Fruit fly (Drosophila melanogaster) whole organism, embryonic: ENCODE data around the gene sisA.

Experiments used
- Antp ChIP-seq: fragments of 200-800 bp; sonication (Bioruptor generic); optimal IDR thresholded peaks from 3 replicates; lab custom pipeline; 2016; ENCODE audit warnings: missing biosample characterization, missing genetic modification characterization
- CG1024 ChIP-seq: fragments of 200-800 bp; sonication (Bioruptor generic); IDR thresholded peaks from 2 replicates; pipeline ENCODE4 v1.3.6; 2022; ENCODE audit warnings: missing biosample characterization, missing genetic modification characterization
- CG11504 ChIP-seq: fragments of 200-800 bp; sonication (Bioruptor generic); optimal IDR thresholded peaks from 3 replicates; lab custom pipeline; 2019; ENCODE audit warnings: missing biosample characterization, mild to moderate bottlenecking, missing genetic modification characterization, moderate library complexity
- CG12391 ChIP-seq: fragments of 200-800 bp; sonication (Bioruptor generic); optimal IDR thresholded peaks from 3 replicates; lab custom pipeline; 2018; ENCODE audit warnings: missing biosample characterization, mild to moderate bottlenecking, missing genetic modification characterization, moderate library complexity
- CG12769 ChIP-seq: fragments of 200-800 bp; sonication (Bioruptor generic); optimal IDR thresholded peaks from 2 replicates; lab custom pipeline; 2019; ENCODE audit warnings: missing biosample characterization, mild to moderate bottlenecking, missing genetic modification characterization, moderate library complexity
- CG13424 ChIP-seq: fragments of 200-800 bp; sonication (Bioruptor generic); optimal IDR thresholded peaks from 2 replicates; lab custom pipeline; 2019; ENCODE audit warnings: missing biosample characterization, mild to moderate bottlenecking, missing genetic modification characterization, moderate library complexity
- CG13775 ChIP-seq: fragments of 200-800 bp; sonication (Bioruptor generic); optimal IDR thresholded peaks from 3 replicates; lab custom pipeline; 2017; ENCODE audit warnings: missing biosample characterization, mild to moderate bottlenecking, missing genetic modification characterization
- CG14710 ChIP-seq: fragments of 200-800 bp; sonication (Bioruptor generic); optimal IDR thresholded peaks from 3 replicates; lab custom pipeline; 2019; ENCODE audit warnings: missing biosample characterization, mild to moderate bottlenecking, missing genetic modification characterization, moderate library complexity
- CG1602 ChIP-seq: fragments of 200-800 bp; sonication (Bioruptor generic); optimal IDR thresholded peaks from 3 replicates; lab custom pipeline; 2016; ENCODE audit warnings: missing biosample characterization, missing genetic modification characterization
- CG16815 ChIP-seq: fragments of 200-800 bp; sonication (Bioruptor generic); optimal IDR thresholded peaks from 3 replicates; lab custom pipeline; 2017; ENCODE audit warnings: missing biosample characterization, mild to moderate bottlenecking, missing genetic modification characterization
- CG17361 ChIP-seq: fragments of 200-800 bp; sonication (Bioruptor generic); IDR thresholded peaks from 3 replicates; pipeline ENCODE4 v1.3.6; 2022; ENCODE audit warnings: missing biosample characterization, missing genetic modification characterization
- CG17912 ChIP-seq: fragments of 200-800 bp; sonication (Bioruptor generic); optimal IDR thresholded peaks from 2 replicates; lab custom pipeline; 2018; ENCODE audit warnings: missing biosample characterization, mild to moderate bottlenecking, missing genetic modification characterization
- CG18619 ChIP-seq: fragments of 200-800 bp; sonication (Bioruptor generic); optimal IDR thresholded peaks from 3 replicates; lab custom pipeline; 2017; ENCODE audit warnings: missing biosample characterization, mild to moderate bottlenecking, missing genetic modification characterization
- CG2678 ChIP-seq: fragments of 200-800 bp; sonication (Bioruptor generic); optimal IDR thresholded peaks from 3 replicates; lab custom pipeline; 2019; ENCODE audit warnings: missing biosample characterization, mild to moderate bottlenecking, missing genetic modification characterization, moderate library complexity
- CG30403 ChIP-seq: fragments of 200-800 bp; sonication (Bioruptor generic); optimal IDR thresholded peaks from 3 replicates; lab custom pipeline; 2016; ENCODE audit warnings: missing biosample characterization, missing genetic modification characterization
- CG31388 ChIP-seq: fragments of 200-800 bp; sonication (Bioruptor generic); optimal IDR thresholded peaks from 2 replicates; lab custom pipeline; 2016; ENCODE audit warnings: missing biosample characterization, missing genetic modification characterization
- CG3281 ChIP-seq: fragments of 200-800 bp; sonication (Bioruptor generic); optimal IDR thresholded peaks from 3 replicates; lab custom pipeline; 2017; ENCODE audit warnings: missing biosample characterization, mild to moderate bottlenecking, missing genetic modification characterization
- CG4707 ChIP-seq: fragments of 200-800 bp; sonication (Bioruptor generic); optimal IDR thresholded peaks from 2 replicates; lab custom pipeline; 2018; ENCODE audit warnings: missing biosample characterization, mild to moderate bottlenecking, missing genetic modification characterization, moderate library complexity
- CG4820 ChIP-seq: fragments of 200-800 bp; sonication (Bioruptor generic); optimal IDR thresholded peaks from 3 replicates; lab custom pipeline; 2016; ENCODE audit warnings: missing biosample characterization, missing genetic modification characterization
- CG5180 ChIP-seq: fragments of 200-800 bp; sonication (Bioruptor generic); optimal IDR thresholded peaks from 3 replicates; lab custom pipeline; 2017; ENCODE audit warnings: missing biosample characterization, missing genetic modification characterization, mild to moderate bottlenecking, moderate library complexity, missing genetic modification reagents
- CG6813 ChIP-seq: fragments of 200-800 bp; sonication (Bioruptor generic); optimal IDR thresholded peaks from 2 replicates; lab custom pipeline; 2017; ENCODE audit warnings: missing biosample characterization, missing genetic modification characterization, mild to moderate bottlenecking, moderate library complexity, missing genetic modification reagents
- CG7556 ChIP-seq: fragments of 200-800 bp; sonication (Bioruptor generic); optimal IDR thresholded peaks from 2 replicates; lab custom pipeline; 2017; ENCODE audit warnings: missing biosample characterization, mild to moderate bottlenecking, missing genetic modification characterization
- Dip2 ChIP-seq: fragments of 200-800 bp; sonication (Bioruptor generic); IDR thresholded peaks from 2 replicates; pipeline ENCODE4 v1.3.6; 2022; ENCODE audit warnings: missing biosample characterization, missing genetic modification characterization
- GATAe ChIP-seq: fragments of 200-800 bp; sonication (Bioruptor generic); conservative IDR thresholded peaks from 2 replicates; pipeline ENCODE4 v1.3.6; 2022; ENCODE audit warnings: missing biosample characterization, missing genetic modification characterization
- Hr78 ChIP-seq, 2 experiments: fragments of 200-800 bp in 1 of 2; fragments of >200 bp in 1 of 2; sonication (Bioruptor generic) in 1 of 2; optimal IDR thresholded peaks; 2 replicates each; lab custom pipeline; 2017 to 2019; ENCODE audit warnings: missing biosample characterization in 2 of 2, missing genetic modification characterization in 2 of 2, mild to moderate bottlenecking in 1 of 2, moderate library complexity in 1 of 2
- Med ChIP-seq: fragments of 200-800 bp; sonication (Bioruptor generic); peaks from one replicate; lab custom pipeline; 2016; ENCODE audit warnings: missing biosample characterization, missing genetic modification characterization, mild to moderate bottlenecking, inconsistent platforms, moderate library complexity
- NC2β ChIP-seq: fragments of 200-800 bp; sonication (Bioruptor generic); optimal IDR thresholded peaks from 2 replicates; lab custom pipeline; 2016; ENCODE audit warnings: missing biosample characterization, missing genetic modification characterization
- Ptx1 ChIP-seq: fragments of 200-800 bp; sonication (Bioruptor generic); IDR thresholded peaks from 2 replicates; pipeline ENCODE4 v1.3.6; 2022; ENCODE audit warnings: missing biosample characterization, missing genetic modification characterization
- Six4 ChIP-seq: fragments of 200-800 bp; sonication (Bioruptor generic); optimal IDR thresholded peaks from 2 replicates; lab custom pipeline; 2016; ENCODE audit warnings: missing biosample characterization, missing genetic modification characterization
- Vsx1 ChIP-seq: fragments of 200-800 bp; sonication (Bioruptor generic); optimal IDR thresholded peaks from 2 replicates; lab custom pipeline; 2017; ENCODE audit warnings: missing biosample characterization, mild to moderate bottlenecking, missing genetic modification characterization, missing genetic modification reagents
- Xbp1 ChIP-seq: fragments of 200-800 bp; sonication (Bioruptor generic); optimal IDR thresholded peaks from 3 replicates; lab custom pipeline; 2016; ENCODE audit warnings: missing biosample characterization, mild to moderate bottlenecking, missing genetic modification characterization
- YL-1 ChIP-seq: fragments of 200-800 bp; sonication (Bioruptor generic); optimal IDR thresholded peaks from 3 replicates; lab custom pipeline; 2017; ENCODE audit warnings: missing biosample characterization, mild to moderate bottlenecking, missing genetic modification characterization
- ap ChIP-seq: fragments of 200-800 bp; sonication (Bioruptor generic); IDR thresholded peaks from 2 replicates; pipeline ENCODE4 v1.3.6; 2022; ENCODE audit warnings: missing biosample characterization, missing genetic modification characterization
- ato ChIP-seq: fragments of 200-800 bp; sonication (Bioruptor generic); IDR thresholded peaks from 2 replicates; pipeline ENCODE4 v1.3.6; 2022; ENCODE audit warnings: missing biosample characterization, missing genetic modification characterization; ENCODE audit not compliant: partially characterized antibody
- az2 ChIP-seq: fragments of 200-800 bp; sonication (Bioruptor generic); optimal IDR thresholded peaks from 3 replicates; lab custom pipeline; 2016; ENCODE audit warnings: missing biosample characterization, missing genetic modification characterization
- chif ChIP-seq, 2 experiments: fragments of 200-800 bp; sonication (Bioruptor generic); optimal IDR thresholded peaks; 3 replicates each; lab custom pipeline; 2016; ENCODE audit warnings: missing biosample characterization in 2 of 2, missing genetic modification characterization in 2 of 2
- corto ChIP-seq: fragments of 200-800 bp; sonication (Bioruptor generic); optimal IDR thresholded peaks from 2 replicates; lab custom pipeline; 2016; ENCODE audit warnings: missing biosample characterization, mild to moderate bottlenecking, missing genetic modification characterization, moderate library complexity
- dm ChIP-seq: fragments of 200-800 bp; sonication (Bioruptor generic); optimal IDR thresholded peaks from 3 replicates; lab custom pipeline; 2016; ENCODE audit warnings: missing biosample characterization, missing genetic modification characterization
- dmrt11E ChIP-seq: fragments of 200-800 bp; sonication (Bioruptor generic); optimal IDR thresholded peaks from 3 replicates; lab custom pipeline; 2018; ENCODE audit warnings: missing biosample characterization, mild to moderate bottlenecking, missing genetic modification characterization, moderate library complexity
- dysf ChIP-seq: fragments of 200-800 bp; sonication (Bioruptor generic); IDR thresholded peaks from 3 replicates; pipeline ENCODE4 v1.3.6; 2022; ENCODE audit warnings: missing biosample characterization, missing genetic modification characterization
- exex ChIP-seq: fragments of 200-800 bp; sonication (Bioruptor generic); optimal IDR thresholded peaks from 4 replicates; lab custom pipeline; 2018; ENCODE audit warnings: missing biosample characterization, mild to moderate bottlenecking, missing genetic modification characterization, moderate library complexity
- phol ChIP-seq: fragments of 200-800 bp; sonication (Bioruptor generic); optimal IDR thresholded peaks from 3 replicates; lab custom pipeline; 2018; ENCODE audit warnings: missing biosample characterization, mild to moderate bottlenecking, missing genetic modification characterization, moderate library complexity
- rib ChIP-seq: fragments of 200-800 bp; sonication (Bioruptor generic); IDR thresholded peaks from 2 replicates; pipeline ENCODE4 v1.3.6; 2022; ENCODE audit warnings: missing biosample characterization, missing genetic modification characterization
- row ChIP-seq: fragments of 200-800 bp; sonication (Bioruptor generic); IDR thresholded peaks from 3 replicates; pipeline ENCODE4 v1.3.6; 2022; ENCODE audit warnings: missing biosample characterization, missing genetic modification characterization
- sens-2 ChIP-seq: fragments of 200-800 bp; sonication (Bioruptor generic); IDR thresholded peaks from 2 replicates; pipeline ENCODE4 v1.3.6; 2022; ENCODE audit warnings: missing biosample characterization, missing genetic modification characterization
- tap ChIP-seq: fragments of 200-800 bp; optimal IDR thresholded peaks from 3 replicates; lab custom pipeline; 2019; ENCODE audit warnings: missing biosample characterization, mild to moderate bottlenecking, missing genetic modification characterization, moderate library complexity
- zfh1 ChIP-seq: fragments of 200-800 bp; sonication (Bioruptor generic); IDR thresholded peaks from 3 replicates; pipeline ENCODE4 v1.3.6; 2022; ENCODE audit warnings: missing biosample characterization, missing genetic modification characterization

Gene sisA

dm6 chrX:11342168-11342567 is 20.0 kb upstream of the sisA start (continued):
- TF ChIP-seq CG12769: peak; percentile 20

dm6 chrX:11340719-11341322 is 18.7 kb upstream of the sisA start:
- TF ChIP-seq dm (GFP tag; lab: Kevin White, UChicago) (peak; percentile 1), CG6813 (GFP tag; lab: Kevin White, UChicago) (no peak), Med (GFP tag; lab: Kevin White, UChicago) (peak; percentile 74), CG5180 (GFP tag; lab: Kevin White, UChicago) (no peak), CG4820 (GFP tag; lab: Kevin White, UChicago) (no peak), corto (GFP tag; lab: Kevin White, UChicago) (no peak), row (GFP tag; lab: Robert Waterston, UW) (peak; percentile 69), dmrt11E (tag; lab: Kevin White, UChicago) (peak; percentile 17), CG1602 (GFP tag; lab: Kevin White, UChicago) (no peak), Dip2 (GFP tag; lab: Robert Waterston, UW) (no peak), CG12391 (tag; lab: Kevin White, UChicago) (peak; percentile 18), phol (tag; lab: Kevin White, UChicago) (peak; percentile 4), sens-2 (GFP tag; lab: Robert Waterston, UW) (0 out of 2 replicates have a peak, but pooled peaks have one; percentile 10), ato (no peak), rib (no peak), CG7556 (peak; percentile 9), Hr78 (GFP tag; optimal IDR thresholded peaks at IDR 0.05; lab: Kevin White, UChicago) (no peak), CG17361 (GFP tag; lab: Robert Waterston, UW) (peak; percentile 49; the same call in 1 of the 3 replicates), CG31388 (GFP tag; lab: Kevin White, UChicago) (no peak), Ptx1 (peak; percentile 46; the same call in 1 of the 2 replicates), CG11504 (peak; percentile 34), CG1024 (0 out of 2 replicates have a peak, but pooled peaks have one; percentile 12), Six4 (peak; percentile 34), Xbp1 (GFP tag; lab: Kevin White, UChicago) (peak; percentile 30), CG4707 (GFP tag; lab: Kevin White, UChicago) (no peak), Vsx1 (GFP tag; lab: Kevin White, UChicago) (no peak), GATAe (GFP tag; lab: Robert Waterston, UW) (no peak), CG17912 (no peak), CG13775 (GFP tag; lab: Kevin White, UChicago) (peak; percentile 21), CG12769 (peak; percentile 61), az2 (peak; percentile 10), CG18619 (GFP tag; lab: Kevin White, UChicago) (peak; percentile 13), tap (tag; lab: Kevin White, UChicago) (no peak), CG30403 (peak; percentile 43), zfh1 (GFP tag; lab: Robert Waterston, UW) (0 out of 3 replicates have a peak, but pooled peaks have one; percentile 27), NC2β (no peak), YL-1 (GFP tag; lab: Kevin White, UChicago) (no peak), exex (peak; percentile 18), CG2678 (tag; lab: Kevin White, UChicago) (peak; percentile 32), Antp (GFP tag; lab: Kevin White, UChicago) (peak; percentile 33), chif (GFP tag; optimal IDR thresholded peaks at IDR 0.05; lab: Kevin White, UChicago) (peak in 1 of 2 experiments; percentile 11), CG16815 (GFP tag; lab: Kevin White, UChicago) (no peak), dysf (GFP tag; lab: Robert Waterston, UW) (0 out of 3 replicates have a peak, but pooled peaks have one; percentile 26), CG13424 (tag; lab: Kevin White, UChicago) (peak; percentile 14), CG14710 (tag; lab: Kevin White, UChicago) (peak; percentile 37), ap (GFP tag; lab: Robert Waterston, UW) (0 out of 2 replicates have a peak, but pooled peaks have one; percentile 21), CG3281 (GFP tag; lab: Kevin White, UChicago) (peak; percentile 1)
